Fruit fly (Drosophila melanogaster) ovary, adult (tissue): ENCODE data around the gene fend.

ENCODE experiments used
- CG17801 ChIP-seq: fragments of 200-800 bp; optimal IDR thresholded peaks from 2 replicates; lab custom pipeline; 2019; ENCODE audit warnings: missing biosample characterization, mild to moderate bottlenecking, missing genetic modification characterization, moderate library complexity; ENCODE audit not compliant: partially characterized antibody

Gene fend

dm6 chrX:9120828-9121754 lies 13.8 kb downstream of the fend start:
- peak; percentile 54 for TF ChIP-seq CG17801

- no peak for TF ChIP-seq CG17801
Observed at dm6 chrX:9119671-9120364, 15.1 kb downstream of the fend start.

- TF ChIP-seq CG17801, result no peak
Observed at dm6 chrX:9118961-9119633, 15.8 kb downstream of the fend start.

dm6 chrX:9117831-9118230 lies 17.1 kb downstream of the fend start:
- no peak for TF ChIP-seq CG17801

dm6 chrX:9110155-9110909 lies 24.6 kb downstream of the fend start:
- no peak for TF ChIP-seq CG17801

- TF ChIP-seq CG17801, result no peak
Observed at dm6 chrX:9109072-9109844, 25.6 kb downstream of the fend start.

dm6 chrX:9108387-9108786 lies 26.5 kb downstream of the fend start, which contains the start of gene AP-1gamma:
AP-1gamma (plus strand) TSS chrX:9108691.
- no peak for TF ChIP-seq CG17801

- peak; percentile 19 for TF ChIP-seq CG17801
Observed at dm6 chrX:9106775-9107283, 28.1 kb downstream of the fend start, which contains the start of gene Arfrp1. Arfrp1 (plus strand) TSS chrX:9107069.

dm6 chrX:9106212-9106774 lies 28.6 kb downstream of the fend start, which contains the start of gene Bx42:
Bx42 (minus strand) TSS chrX:9106604.
- TF ChIP-seq CG17801, result no peak

dm6 chrX:9103308-9104185 lies 31.4 kb downstream of the fend start, which contains the start of gene CG7766:
CG7766 (minus strand) TSS chrX:9103739.
- no peak for TF ChIP-seq CG17801

dm6 chrX:9102125-9102524 lies 32.8 kb downstream of the fend start:
- no peak for TF ChIP-seq CG17801

- no peak for TF ChIP-seq CG17801
Observed at dm6 chrX:9093912-9094311, 41.0 kb downstream of the fend start.

- TF ChIP-seq CG17801, result no peak
Observed at dm6 chrX:9093062-9093461, 41.8 kb downstream of the fend start.

- no peak for TF ChIP-seq CG17801
Observed at dm6 chrX:9090057-9090358, 44.9 kb downstream of the fend start.
